Fruit fly (Drosophila melanogaster) whole organism, embryonic: ENCODE results near the gene CG15425.

Experiments used
- B-H2 ChIP-seq: fragments of 200-800 bp; sonication (Bioruptor generic); optimal IDR thresholded peaks from 2 replicates; lab custom pipeline; 2018; ENCODE audit warnings: missing biosample characterization, mild to moderate bottlenecking, missing genetic modification characterization
- Bdp1 ChIP-seq: fragments of 200-800 bp; sonication (Bioruptor generic); optimal IDR thresholded peaks from 3 replicates; lab custom pipeline; 2016; ENCODE audit warnings: missing biosample characterization, missing genetic modification characterization
- Blimp-1 ChIP-seq: fragments of 200-800 bp; sonication (Bioruptor generic); optimal IDR thresholded peaks from 3 replicates; lab custom pipeline; 2018; ENCODE audit warnings: missing biosample characterization, missing genetic modification characterization, mild to moderate bottlenecking, moderate library complexity, missing genetic modification reagents
- Bteb2 ChIP-seq: fragments of 200-800 bp; sonication (Bioruptor generic); optimal IDR thresholded peaks from 2 replicates; lab custom pipeline; 2016; ENCODE audit warnings: missing biosample characterization, missing genetic modification characterization
- CG1024 ChIP-seq: fragments of 200-800 bp; sonication (Bioruptor generic); IDR thresholded peaks from 2 replicates; pipeline ENCODE4 v1.3.6; 2022; ENCODE audit warnings: missing biosample characterization, missing genetic modification characterization
- CG10366 ChIP-seq: fragments of 200-800 bp; sonication (Bioruptor generic); IDR thresholded peaks from 2 replicates; pipeline ENCODE4 v1.3.6; 2022; ENCODE audit warnings: missing biosample characterization, missing genetic modification characterization
- CG10979 ChIP-seq: fragments of 200-800 bp; sonication (Bioruptor generic); optimal IDR thresholded peaks from 2 replicates; lab custom pipeline; 2018; ENCODE audit warnings: missing biosample characterization, mild to moderate bottlenecking, missing genetic modification characterization, moderate library complexity
- CG11398 ChIP-seq: fragments of 200-800 bp; sonication (Bioruptor generic); optimal IDR thresholded peaks from 2 replicates; lab custom pipeline; 2016; ENCODE audit warnings: missing biosample characterization, missing genetic modification characterization
- CG12219 ChIP-seq: fragments of 200-800 bp; sonication (Bioruptor generic); optimal IDR thresholded peaks from 3 replicates; lab custom pipeline; 2018; ENCODE audit warnings: missing biosample characterization, mild to moderate bottlenecking, missing genetic modification characterization
- CG12942 ChIP-seq: fragments of 200-800 bp; sonication (Bioruptor generic); optimal IDR thresholded peaks from 3 replicates; lab custom pipeline; 2016; ENCODE audit warnings: missing biosample characterization, missing genetic modification characterization
- CG15011 ChIP-seq: fragments of 200-800 bp; sonication (Bioruptor generic); optimal IDR thresholded peaks from 3 replicates; lab custom pipeline; 2018; ENCODE audit warnings: missing biosample characterization, mild to moderate bottlenecking, missing genetic modification characterization
- CG17328 ChIP-seq: fragments of 200-800 bp; sonication (Bioruptor generic); IDR thresholded peaks from 2 replicates; pipeline ENCODE4 v1.3.6; 2022; ENCODE audit warnings: missing biosample characterization, missing genetic modification characterization
- CG17802 ChIP-seq: fragments of 200-800 bp; sonication (Bioruptor generic); optimal IDR thresholded peaks from 2 replicates; lab custom pipeline; 2018; ENCODE audit warnings: missing biosample characterization, mild to moderate bottlenecking, missing genetic modification characterization, moderate library complexity
- CG1792 ChIP-seq: fragments of 200-800 bp; sonication (Bioruptor generic); optimal IDR thresholded peaks from 2 replicates; lab custom pipeline; 2016; ENCODE audit warnings: missing biosample characterization, missing genetic modification characterization
- CG18599 ChIP-seq: fragments of 200-800 bp; sonication (Bioruptor generic); optimal IDR thresholded peaks from 3 replicates; lab custom pipeline; 2017; ENCODE audit warnings: missing biosample characterization, missing genetic modification characterization, mild to moderate bottlenecking, moderate library complexity, missing genetic modification reagents
- CG18764 ChIP-seq: fragments of 200-800 bp; sonication (Bioruptor generic); optimal IDR thresholded peaks from 3 replicates; lab custom pipeline; 2016; ENCODE audit warnings: missing biosample characterization, missing genetic modification characterization
- CG2116 ChIP-seq: fragments of 200-800 bp; sonication (Bioruptor generic); optimal IDR thresholded peaks from 3 replicates; lab custom pipeline; 2018; ENCODE audit warnings: missing biosample characterization, mild to moderate bottlenecking, missing genetic modification characterization
- CG30403 ChIP-seq: fragments of 200-800 bp; sonication (Bioruptor generic); optimal IDR thresholded peaks from 3 replicates; lab custom pipeline; 2016; ENCODE audit warnings: missing biosample characterization, missing genetic modification characterization
- CG3847 ChIP-seq: fragments of 200-800 bp; sonication (Bioruptor generic); IDR thresholded peaks from 2 replicates; pipeline ENCODE4 v1.3.6; 2022; ENCODE audit warnings: missing biosample characterization, missing genetic modification characterization
- CG4404 ChIP-seq: fragments of 200-800 bp; sonication (Bioruptor generic); IDR thresholded peaks from 2 replicates; pipeline ENCODE4 v1.3.6; 2022; ENCODE audit warnings: missing biosample characterization, missing genetic modification characterization
- CG6254 ChIP-seq: fragments of 200-800 bp; sonication (Bioruptor generic); optimal IDR thresholded peaks from 3 replicates; lab custom pipeline; 2017; ENCODE audit warnings: mild to moderate bottlenecking, missing biosample characterization, missing genetic modification reagents, missing genetic modification characterization
- CG7745 ChIP-seq: fragments of 200-800 bp; sonication (Bioruptor generic); optimal IDR thresholded peaks from 2 replicates; lab custom pipeline; 2018; ENCODE audit warnings: missing biosample characterization, mild to moderate bottlenecking, missing genetic modification characterization, moderate library complexity
- CoRest ChIP-seq: fragments of 200-800 bp; sonication (Bioruptor generic); optimal IDR thresholded peaks from 3 replicates; lab custom pipeline; 2018; ENCODE audit warnings: missing biosample characterization, mild to moderate bottlenecking, missing genetic modification characterization, moderate library complexity
- Dek ChIP-seq: fragments of 200-800 bp; sonication (Bioruptor generic); optimal IDR thresholded peaks from 3 replicates; lab custom pipeline; 2019; ENCODE audit warnings: missing biosample characterization, mild to moderate bottlenecking, missing genetic modification characterization, moderate library complexity
- Dp ChIP-seq: fragments of 200-800 bp; sonication (Bioruptor generic); optimal IDR thresholded peaks from 2 replicates; lab custom pipeline; 2018; ENCODE audit warnings: missing biosample characterization, mild to moderate bottlenecking, missing genetic modification characterization, moderate library complexity
- Fer3 ChIP-seq: fragments of 200-800 bp; sonication (Bioruptor generic); optimal IDR thresholded peaks from 2 replicates; lab custom pipeline; 2018; ENCODE audit warnings: missing biosample characterization, mild to moderate bottlenecking, missing genetic modification characterization, moderate library complexity
- H15 ChIP-seq: fragments of 200-800 bp; sonication (Bioruptor generic); IDR thresholded peaks from 3 replicates; pipeline ENCODE4 v1.3.6; 2022; ENCODE audit warnings: missing biosample characterization, missing genetic modification characterization
- HLH4C ChIP-seq: fragments of 200-800 bp; sonication (Bioruptor generic); IDR thresholded peaks from 3 replicates; pipeline ENCODE4 v1.3.6; 2022; ENCODE audit warnings: missing biosample characterization, missing genetic modification characterization; ENCODE audit not compliant: partially characterized antibody
- Nf-YC ChIP-seq: fragments of 200-800 bp; optimal IDR thresholded peaks from 3 replicates; lab custom pipeline; 2019; ENCODE audit warnings: missing biosample characterization, mild to moderate bottlenecking, missing genetic modification characterization, moderate library complexity
- Spps ChIP-seq: fragments of 200-800 bp; sonication (Bioruptor generic); optimal IDR thresholded peaks from 2 replicates; lab custom pipeline; 2018; ENCODE audit warnings: missing biosample characterization, mild to moderate bottlenecking, missing genetic modification characterization
- al ChIP-seq: fragments of 200-800 bp; sonication (Bioruptor generic); IDR thresholded peaks from 2 replicates; pipeline ENCODE4 v1.3.6; 2022; ENCODE audit warnings: missing biosample characterization, missing genetic modification characterization
- amos ChIP-seq: fragments of 200-800 bp; sonication (Bioruptor generic); IDR thresholded peaks from 2 replicates; pipeline ENCODE4 v1.3.6; 2022; ENCODE audit warnings: missing biosample characterization, missing genetic modification characterization; ENCODE audit not compliant: partially characterized antibody
- ap ChIP-seq: fragments of 200-800 bp; sonication (Bioruptor generic); IDR thresholded peaks from 2 replicates; pipeline ENCODE4 v1.3.6; 2022; ENCODE audit warnings: missing biosample characterization, missing genetic modification characterization
- ash1 ChIP-seq: fragments of 200-800 bp; sonication (Bioruptor generic); optimal IDR thresholded peaks from 2 replicates; lab custom pipeline; 2018; ENCODE audit warnings: missing biosample characterization, mild to moderate bottlenecking, missing genetic modification characterization
- bab2 ChIP-seq: fragments of 200-800 bp; sonication (Bioruptor generic); optimal IDR thresholded peaks from 2 replicates; lab custom pipeline; 2016; ENCODE audit warnings: missing biosample characterization, missing genetic modification characterization
- chm ChIP-seq: fragments of 200-800 bp; sonication (Bioruptor generic); IDR thresholded peaks from 2 replicates; pipeline ENCODE4 v1.3.6; 2022; ENCODE audit warnings: missing biosample characterization, missing genetic modification characterization
- crc ChIP-seq: fragments of 200-800 bp; sonication (Bioruptor generic); optimal IDR thresholded peaks from 2 replicates; lab custom pipeline; 2016; ENCODE audit warnings: missing biosample characterization, missing genetic modification characterization
- disco-r ChIP-seq: fragments of 200-800 bp; sonication (Bioruptor generic); optimal IDR thresholded peaks from 2 replicates; lab custom pipeline; 2016; ENCODE audit warnings: missing biosample characterization, missing genetic modification characterization
- fu2 ChIP-seq: fragments of 200-800 bp; sonication (Bioruptor generic); optimal IDR thresholded peaks from 2 replicates; lab custom pipeline; 2016; ENCODE audit warnings: missing biosample characterization, missing genetic modification characterization
- gem ChIP-seq: fragments of 200-800 bp; sonication (Bioruptor generic); optimal IDR thresholded peaks from 2 replicates; lab custom pipeline; 2019; ENCODE audit warnings: missing biosample characterization, mild to moderate bottlenecking, missing genetic modification characterization, moderate library complexity
- gt ChIP-seq: fragments of 200-800 bp; sonication (Bioruptor generic); IDR thresholded peaks from 2 replicates; pipeline ENCODE4 v1.3.6; 2022; ENCODE audit warnings: missing biosample characterization, missing genetic modification characterization
- maf-S ChIP-seq: fragments of 200-800 bp; sonication (Bioruptor generic); optimal IDR thresholded peaks from 2 replicates; lab custom pipeline; 2016; ENCODE audit warnings: missing biosample characterization, missing genetic modification characterization
- nom ChIP-seq: fragments of 200-800 bp; sonication (Bioruptor generic); optimal IDR thresholded peaks from 2 replicates; lab custom pipeline; 2017; ENCODE audit warnings: missing biosample characterization, missing genetic modification characterization, mild to moderate bottlenecking, moderate library complexity, missing genetic modification reagents
- oc ChIP-seq: fragments of 200-800 bp; sonication (Bioruptor generic); optimal IDR thresholded peaks from 2 replicates; lab custom pipeline; 2018; ENCODE audit warnings: missing biosample characterization, mild to moderate bottlenecking, missing genetic modification characterization, moderate library complexity
- phol ChIP-seq: fragments of 200-800 bp; sonication (Bioruptor generic); optimal IDR thresholded peaks from 3 replicates; lab custom pipeline; 2018; ENCODE audit warnings: missing biosample characterization, mild to moderate bottlenecking, missing genetic modification characterization, moderate library complexity
- scrt ChIP-seq: fragments of 200-800 bp; sonication (Bioruptor generic); optimal IDR thresholded peaks from 2 replicates; lab custom pipeline; 2018; ENCODE audit warnings: missing biosample characterization, mild to moderate bottlenecking, missing genetic modification characterization, moderate library complexity
- sim ChIP-seq: fragments of 200-800 bp; sonication (Bioruptor generic); IDR thresholded peaks from 2 replicates; pipeline ENCODE4 v1.3.6; 2022; ENCODE audit warnings: missing biosample characterization, missing genetic modification characterization
- tin ChIP-seq: fragments of 200-800 bp; sonication (Bioruptor generic); optimal IDR thresholded peaks from 3 replicates; lab custom pipeline; 2016; ENCODE audit warnings: missing biosample characterization, missing genetic modification characterization
- zen ChIP-seq: fragments of 200-800 bp; sonication (Bioruptor generic); optimal IDR thresholded peaks from 3 replicates; lab custom pipeline; 2018; ENCODE audit warnings: missing biosample characterization, mild to moderate bottlenecking, missing genetic modification characterization, moderate library complexity

Gene CG15425

dm6 chr2L:4222002-4222920, 35.1 kb upstream of the CG15425 start (continued):
- TF ChIP-seq ap (GFP tag; lab: Robert Waterston, UW) (no peak), CG2116 (no peak), CG12942 (GFP tag; lab: Kevin White, UChicago) (no peak), zen (tag; lab: Kevin White, UChicago) (peak; percentile 49), CG1792 (GFP tag; lab: Kevin White, UChicago) (no peak), CG12219 (no peak), disco-r (no peak), CG18599 (no peak), CG4404 (no peak), gt (GFP tag; lab: Robert Waterston, UW) (no peak), CG17328 (no peak), ash1 (GFP tag; lab: Kevin White, UChicago) (no peak), CG11398 (GFP tag; lab: Kevin White, UChicago) (no peak), CG10366 (GFP tag; lab: Robert Waterston, UW) (no peak), gem (tag; lab: Kevin White, UChicago) (peak; percentile 46), Dek (tag; lab: Kevin White, UChicago) (no peak), tin (GFP tag; lab: Kevin White, UChicago) (no peak), bab2 (GFP tag; lab: Kevin White, UChicago) (no peak), chm (no peak), oc (tag; lab: Kevin White, UChicago) (no peak), HLH4C (GFP tag; lab: Robert Waterston, UW) (no peak), phol (tag; lab: Kevin White, UChicago) (peak; percentile 66), CG3847 (GFP tag; lab: Robert Waterston, UW) (no peak), sim (GFP tag; lab: Robert Waterston, UW) (no peak), CG7745 (tag; lab: Kevin White, UChicago) (no peak), Bdp1 (GFP tag; lab: Kevin White, UChicago) (no peak), nom (GFP tag; lab: Kevin White, UChicago) (peak; percentile 71), al (GFP tag; lab: Robert Waterston, UW) (no peak), CG6254 (GFP tag; lab: Kevin White, UChicago) (no peak), crc (GFP tag; lab: Kevin White, UChicago) (no peak), H15 (GFP tag; lab: Robert Waterston, UW) (no peak), scrt (no peak), Bteb2 (GFP tag; lab: Kevin White, UChicago) (no peak), CG30403 (GFP tag; lab: Kevin White, UChicago) (no peak), maf-S (GFP tag; lab: Kevin White, UChicago) (no peak), Blimp-1 (GFP tag; lab: Kevin White, UChicago) (no peak), Dp (no peak), Fer3 (tag; lab: Kevin White, UChicago) (no peak), CG17802 (tag; lab: Kevin White, UChicago) (no peak), CG1024 (GFP tag; lab: Robert Waterston, UW) (no peak), CG18764 (GFP tag; lab: Kevin White, UChicago) (no peak), B-H2 (GFP tag; lab: Kevin White, UChicago) (no peak), CG15011 (GFP tag; lab: Kevin White, UChicago) (no peak), fu2 (GFP tag; lab: Kevin White, UChicago) (no peak), CoRest (tag; lab: Kevin White, UChicago) (no peak), CG10979 (tag; lab: Kevin White, UChicago) (peak; percentile 66), Spps (tag; lab: Kevin White, UChicago) (peak; percentile 44), amos (0 out of 2 replicates have a peak, but pooled peaks have one; percentile 9), Nf-YC (no peak)
